Fruit fly (Drosophila melanogaster): ENCODE measurements around the gene Adh.

DNA sequence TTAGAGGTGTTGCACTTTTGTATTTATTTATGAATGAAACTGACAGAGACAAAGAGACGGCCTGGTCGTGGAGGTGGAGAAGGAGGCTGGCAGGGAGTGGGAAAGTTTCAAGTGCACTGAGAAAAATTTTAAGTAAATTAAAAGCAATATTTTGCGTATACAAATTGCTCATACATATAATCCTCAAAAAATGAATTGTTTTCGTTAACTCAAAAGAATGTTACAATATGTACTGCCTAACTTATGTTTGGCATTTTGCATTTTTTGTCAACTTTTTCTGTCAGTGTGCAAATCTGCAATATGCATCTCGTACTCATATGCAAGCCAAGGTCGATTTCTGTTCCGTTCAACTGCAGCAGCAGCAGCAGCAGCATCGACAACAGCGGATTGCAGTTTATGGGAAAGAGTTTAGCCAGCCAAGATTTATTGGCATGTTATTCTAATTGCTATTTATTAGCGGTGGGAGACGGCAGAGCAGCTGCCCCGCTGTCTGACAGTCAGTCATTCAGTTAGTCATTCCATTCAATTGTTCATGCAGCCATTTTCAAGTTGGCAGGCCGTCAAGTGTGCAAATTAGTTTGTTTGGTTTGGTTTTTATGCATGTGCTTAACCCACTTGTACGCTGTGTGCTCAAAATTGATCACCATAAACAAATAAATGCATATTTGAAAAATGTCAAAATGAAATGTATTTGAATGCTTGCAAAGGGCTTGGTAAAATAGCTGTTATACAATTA lies 15.8 kb downstream of the Adh start:
- TF ChIP-seq Hr39 (GFP tag; optimal IDR thresholded peaks at IDR 0.05) (peak; percentile 71), CG10631 (GFP tag; optimal IDR thresholded peaks at IDR 0.05) (peak; percentile 57), dac (GFP tag; optimal IDR thresholded peaks at IDR 0.05) (no peak), Gug (GFP tag; IDR thresholded peaks at IDR 0.05) (peak; percentile 82), Blimp-1 (GFP tag; optimal IDR thresholded peaks at IDR 0.05) (no peak), CG6854 (GFP tag; optimal IDR thresholded peaks at IDR 0.05) (no peak), vri (GFP tag; optimal IDR thresholded peaks at IDR 0.05) (no peak), CG1621 (tag; optimal IDR thresholded peaks at IDR 0.05) (peak; percentile 51), CG32006 (GFP tag; optimal IDR thresholded peaks at IDR 0.05) (peak; percentile 79), Eip78C (GFP tag) (peak; percentile 85), CG11294 (GFP tag; IDR thresholded peaks at IDR 0.05) (peak; percentile 69)
